Worm (Caenorhabditis elegans) whole organism, mixed stage, embryonic: ENCODE measurements around the gene ccch-1.

ENCODE experiments used
- M03D4.4 ChIP-seq: sonication (generic microtip); optimal IDR thresholded peaks from 2 replicates; lab custom pipeline; 2017; ENCODE audit warnings: mild to moderate bottlenecking, missing genetic modification characterization, missing compliant biosample characterization
- blmp-1 ChIP-seq: fragments of 150-350 bp; optimal IDR thresholded peaks from 2 replicates; lab custom pipeline; 2014; ENCODE audit warnings: missing biosample characterization, missing genetic modification characterization
- ceh-39 ChIP-seq: fragments of 150-350 bp; optimal IDR thresholded peaks from 2 replicates; lab custom pipeline; 2014; ENCODE audit warnings: missing biosample characterization, missing genetic modification characterization
- ces-1 ChIP-seq: fragments of 150-350 bp; optimal IDR thresholded peaks from 2 replicates; lab custom pipeline; 2014; ENCODE audit warnings: missing biosample characterization, missing genetic modification reagents, missing genetic modification characterization
- cnd-1 ChIP-seq: fragments of 200-800 bp; sonication (Bioruptor generic); optimal IDR thresholded peaks from 2 replicates; lab custom pipeline; 2018; ENCODE audit warnings: mild to moderate bottlenecking, missing genetic modification characterization, missing compliant biosample characterization
- drap-1 ChIP-seq: fragments of 200-800 bp; sonication (Bioruptor generic); optimal IDR thresholded peaks from 3 replicates; lab custom pipeline; 2018; ENCODE audit warnings: mild to moderate bottlenecking, missing genetic modification characterization, missing compliant biosample characterization
- elt-1 ChIP-seq: sonication (generic microtip); optimal IDR thresholded peaks from 2 replicates; lab custom pipeline; 2017; ENCODE audit warnings: missing genetic modification characterization, mild to moderate bottlenecking, missing compliant biosample characterization, antibody characterized with exemption, moderate library complexity, borderline replicate concordance; ENCODE audit not compliant: insufficient read depth
- elt-3 ChIP-seq: fragments of 150-350 bp; optimal IDR thresholded peaks from 2 replicates; lab custom pipeline; 2014; ENCODE audit warnings: missing biosample characterization, missing genetic modification characterization
- flh-1 ChIP-seq: fragments of 200-800 bp; sonication (Bioruptor generic); optimal IDR thresholded peaks from 2 replicates; lab custom pipeline; 2018; ENCODE audit warnings: mild to moderate bottlenecking, missing genetic modification characterization, moderate library complexity, missing compliant biosample characterization
- ham-2 ChIP-seq: fragments of 200-800 bp; sonication (Bioruptor generic); optimal IDR thresholded peaks from 2 replicates; lab custom pipeline; 2018; ENCODE audit warnings: mild to moderate bottlenecking, missing genetic modification characterization, missing compliant biosample characterization
- lin-32 ChIP-seq: fragments of 200-800 bp; sonication (Bioruptor generic); optimal IDR thresholded peaks from 2 replicates; lab custom pipeline; 2018; ENCODE audit warnings: mild to moderate bottlenecking, missing genetic modification characterization, missing compliant biosample characterization
- lsy-2 ChIP-seq: fragments of 150-350 bp; optimal IDR thresholded peaks from 2 replicates; lab custom pipeline; 2014; ENCODE audit warnings: missing biosample characterization, missing genetic modification characterization
- mab-5 ChIP-seq: fragments of 150-350 bp; optimal IDR thresholded peaks from 2 replicates; lab custom pipeline; 2014; ENCODE audit warnings: missing biosample characterization, missing genetic modification characterization
- mep-1 ChIP-seq: fragments of 150-350 bp; optimal IDR thresholded peaks from 2 replicates; lab custom pipeline; 2017; ENCODE audit warnings: missing biosample characterization, missing genetic modification reagents, missing genetic modification characterization, inconsistent platforms
- mls-2 ChIP-seq: sonication (generic microtip); optimal IDR thresholded peaks from 2 replicates; lab custom pipeline; 2016; ENCODE audit warnings: mild to moderate bottlenecking, missing genetic modification characterization, moderate library complexity, missing compliant biosample characterization
- nhr-237 ChIP-seq: fragments of 150-350 bp; optimal IDR thresholded peaks from 2 replicates; lab custom pipeline; 2014; ENCODE audit warnings: missing biosample characterization, missing genetic modification characterization
- nhr-28 ChIP-seq: fragments of 150-350 bp; optimal IDR thresholded peaks from 2 replicates; lab custom pipeline; 2014; ENCODE audit warnings: missing biosample characterization, missing genetic modification characterization
- nhr-76 ChIP-seq: sonication (generic microtip); optimal IDR thresholded peaks from 2 replicates; lab custom pipeline; 2017; ENCODE audit warnings: missing biosample characterization, missing genetic modification characterization
- pha-4 ChIP-seq: fragments of 150-350 bp; optimal IDR thresholded peaks from 2 replicates; lab custom pipeline; 2018; ENCODE audit warnings: missing biosample characterization, missing genetic modification reagents, missing genetic modification characterization
- sem-2 ChIP-seq: fragments of 200-800 bp; sonication (Bioruptor generic); optimal IDR thresholded peaks from 2 replicates; lab custom pipeline; 2018; ENCODE audit warnings: mild to moderate bottlenecking, missing genetic modification characterization, missing compliant biosample characterization
- snpc-4 ChIP-seq: fragments of 150-350 bp; optimal IDR thresholded peaks from 2 replicates; lab custom pipeline; 2014; ENCODE audit warnings: missing biosample characterization, missing genetic modification characterization
- sptf-1 ChIP-seq: sonication (generic microtip); optimal IDR thresholded peaks from 2 replicates; lab custom pipeline; 2017; ENCODE audit warnings: mild to moderate bottlenecking, missing genetic modification characterization, moderate library complexity, missing compliant biosample characterization
- tbx-8 ChIP-seq: fragments of 200-800 bp; sonication (Bioruptor generic); optimal IDR thresholded peaks from 2 replicates; lab custom pipeline; 2018; ENCODE audit warnings: mild to moderate bottlenecking, missing genetic modification characterization, moderate library complexity, missing compliant biosample characterization
- unc-120 ChIP-seq: sonication (generic microtip); optimal IDR thresholded peaks from 2 replicates; lab custom pipeline; 2017; ENCODE audit warnings: missing genetic modification characterization, missing compliant biosample characterization; ENCODE audit not compliant: poor library complexity, severe bottlenecking
- unc-39 ChIP-seq: fragments of 150-350 bp; optimal IDR thresholded peaks from 2 replicates; lab custom pipeline; 2014; ENCODE audit warnings: missing biosample characterization, missing genetic modification characterization
- unc-62 ChIP-seq: fragments of 150-350 bp; optimal IDR thresholded peaks from 2 replicates; lab custom pipeline; 2014; ENCODE audit warnings: missing biosample characterization, missing genetic modification reagents, missing genetic modification characterization
- zip-8 ChIP-seq: fragments of 150-350 bp; optimal IDR thresholded peaks from 2 replicates; lab custom pipeline; 2014; ENCODE audit warnings: missing biosample characterization, missing genetic modification characterization
- ztf-11 ChIP-seq: fragments of 150-350 bp; optimal IDR thresholded peaks from 2 replicates; lab custom pipeline; 2014; ENCODE audit warnings: missing biosample characterization, missing genetic modification characterization

ccch-1 gene

ce11 chrV:11552379-11552778 is 24.7 kb downstream of the ccch-1 start, which contains the start of gene srx-85:
Gene srx-85, plus strand, starts transcription at chrV:11552679.
- no peak for TF ChIP-seq sem-2
- TF ChIP-seq M03D4.4 (tag; lab: Kevin White, UChicago), result no peak
- TF ChIP-seq tbx-8 (GFP tag; lab: Kevin White, UChicago), result no peak
- no peak for TF ChIP-seq drap-1
- no peak for TF ChIP-seq flh-1 (GFP tag; lab: Kevin White, UChicago)
- TF ChIP-seq lin-32 (GFP tag; lab: Kevin White, UChicago), result no peak
- TF ChIP-seq lsy-2 (tag; lab: Kevin White, UChicago), result no peak
- no peak for TF ChIP-seq ces-1
- no peak for TF ChIP-seq mep-1
- TF ChIP-seq ceh-39 (tag; lab: Kevin White, UChicago), result no peak
- TF ChIP-seq mab-5 (tag; lab: Kevin White, UChicago), result no peak
- no peak for TF ChIP-seq sptf-1 (tag; lab: Kevin White, UChicago)
- TF ChIP-seq unc-39 (tag; lab: Kevin White, UChicago), result no peak
- TF ChIP-seq snpc-4 (tag; lab: Kevin White, UChicago), result no peak
- TF ChIP-seq nhr-28, result no peak
- no peak for TF ChIP-seq pha-4 (tag; lab: Kevin White, UChicago)
- TF ChIP-seq ztf-11 (tag; lab: Kevin White, UChicago), result no peak
- TF ChIP-seq unc-120 (tag; lab: Kevin White, UChicago), result no peak
- no peak for TF ChIP-seq cnd-1 (tag; lab: Kevin White, UChicago)
- TF ChIP-seq unc-62, result no peak

- no peak for TF ChIP-seq nhr-76 (tag; lab: Kevin White, UChicago)
- TF ChIP-seq flh-1 (GFP tag; lab: Kevin White, UChicago), result no peak
- TF ChIP-seq blmp-1 (tag; lab: Kevin White, UChicago), result no peak
- no peak for TF ChIP-seq nhr-237 (tag; lab: Kevin White, UChicago)
- TF ChIP-seq elt-3 (tag; lab: Kevin White, UChicago), result no peak
- peak; percentile 76 for TF ChIP-seq lsy-2 (tag; lab: Kevin White, UChicago)
Observed at ce11 chrV:11554260-11554659, 26.6 kb downstream of the ccch-1 start, which contains the start of gene duo-1. Gene duo-1, plus strand, starts transcription at chrV:11554630.

ce11 chrV:11562643-11563042 is 35.0 kb downstream of the ccch-1 start, which contains the start of gene srx-86:
Gene srx-86, plus strand, starts transcription at chrV:11562943.
- TF ChIP-seq elt-1, result no peak
- no peak for TF ChIP-seq nhr-28
- no peak for TF ChIP-seq mls-2 (tag; lab: Kevin White, UChicago)
- TF ChIP-seq ztf-11 (tag; lab: Kevin White, UChicago), result no peak
- no peak for TF ChIP-seq elt-3 (tag; lab: Kevin White, UChicago)
- TF ChIP-seq, all 35 proteins: peak for 0

- TF ChIP-seq lin-32 (GFP tag; lab: Kevin White, UChicago) (no peak), snpc-4 (tag; lab: Kevin White, UChicago) (no peak), unc-62 (no peak), nhr-76 (tag; lab: Kevin White, UChicago) (no peak), sem-2 (no peak), ces-1 (no peak), mep-1 (no peak), M03D4.4 (tag; lab: Kevin White, UChicago) (no peak), pha-4 (tag; lab: Kevin White, UChicago) (no peak), cnd-1 (tag; lab: Kevin White, UChicago) (no peak), ham-2 (GFP tag; lab: Kevin White, UChicago) (no peak), flh-1 (GFP tag; lab: Kevin White, UChicago) (no peak), zip-8 (no peak)
- TF ChIP-seq, all 35 proteins: peak for 0
Observed at ce11 chrV:11564573-11564972, 36.9 kb downstream of the ccch-1 start, which contains the start of gene srx-87. Gene srx-87, plus strand, starts transcription at chrV:11564873.

ce11 chrV:11570169-11570651 is 42.6 kb downstream of the ccch-1 start, which contains the start of the genes nhr-101 and pms-2:
Gene nhr-101, plus strand, starts transcription at chrV:11570476.
Gene pms-2, minus strand, starts transcription at chrV:11570601.
- no peak for TF ChIP-seq elt-1
- no peak for TF ChIP-seq M03D4.4 (tag; lab: Kevin White, UChicago)
- TF ChIP-seq unc-62, result no peak
- no peak for TF ChIP-seq sptf-1 (tag; lab: Kevin White, UChicago)
- no peak for TF ChIP-seq pha-4 (tag; lab: Kevin White, UChicago)
- TF ChIP-seq ces-1, result no peak
- no peak for TF ChIP-seq mls-2 (tag; lab: Kevin White, UChicago)
